Worm (Caenorhabditis elegans): ENCODE data around the gene col-162.

col-162 gene

DNA sequence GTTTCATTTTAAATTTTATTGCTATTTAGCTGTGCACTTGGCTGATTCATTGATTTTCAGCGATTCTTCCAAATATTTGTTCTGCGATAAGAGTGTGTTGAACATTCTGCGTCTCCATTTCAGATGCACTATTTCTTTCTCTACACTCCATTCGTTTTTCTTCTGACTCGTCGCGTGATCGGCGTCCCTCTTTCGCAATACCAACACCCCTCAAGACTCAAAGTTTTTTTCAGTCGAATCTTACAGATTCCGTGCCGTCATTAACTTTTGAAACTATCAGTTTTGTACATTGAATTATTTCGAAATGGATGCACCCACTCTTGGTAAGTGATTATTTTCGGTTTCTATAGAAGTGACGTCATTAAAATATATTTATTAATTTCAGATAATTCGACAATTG lies 21.2 kb downstream of the col-162 start, which contains the start of gene frm-10 (continued):
- TF ChIP-seq R02D3.7 (tag; optimal IDR thresholded peaks at IDR 0.05): no peak
- peak; percentile 87 for TF ChIP-seq pha-4 (tag; optimal IDR thresholded peaks at IDR 0.05)
- no peak for TF ChIP-seq fos-1 (tag; optimal IDR thresholded peaks at IDR 0.05)
- peak; percentile 12 for TF ChIP-seq nhr-43 (tag; optimal IDR thresholded peaks at IDR 0.05; ENCODE audit: poor library complexity, severe bottlenecking)

DNA sequence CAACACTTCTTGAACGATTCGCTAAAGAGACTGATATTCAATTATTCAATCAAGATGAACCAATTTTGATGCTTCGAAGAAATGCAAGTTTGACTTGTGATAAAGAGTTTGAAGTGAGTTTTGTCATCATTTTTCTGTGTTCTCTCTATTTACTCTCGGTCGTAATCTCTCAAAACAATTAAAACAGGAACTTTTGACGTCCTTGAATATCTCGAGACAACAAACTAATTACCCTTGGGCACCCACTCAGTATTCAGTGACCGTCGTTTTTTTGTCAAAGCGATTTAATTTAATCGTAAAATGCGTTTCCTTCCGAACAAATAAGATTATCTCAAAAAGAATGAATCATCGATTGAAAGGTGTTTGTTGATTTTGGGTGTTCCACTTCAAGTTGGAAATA lies 22.4 kb downstream of the col-162 start:
- TF ChIP-seq nhr-67 (tag; optimal IDR thresholded peaks at IDR 0.05) (no peak), skn-1 (tag; optimal IDR thresholded peaks at IDR 0.05) (peak; percentile 49), elt-2 (tag; optimal IDR thresholded peaks at IDR 0.05) (peak; percentile 9), nfya-1 (tag; optimal IDR thresholded peaks at IDR 0.05; ENCODE audit: insufficient read depth) (no peak), lsy-12 (tag; optimal IDR thresholded peaks at IDR 0.05) (no peak), nhr-25 (tag; optimal IDR thresholded peaks at IDR 0.05) (peak; percentile 34), egl-27 (tag; optimal IDR thresholded peaks at IDR 0.05) (no peak)

- no peak for TF ChIP-seq nhr-237 (tag; optimal IDR thresholded peaks at IDR 0.05)
- TF ChIP-seq lin-39 (tag; optimal IDR thresholded peaks at IDR 0.05): peak; percentile 49
- no peak for TF ChIP-seq nhr-12 (tag; optimal IDR thresholded peaks at IDR 0.05)
- peak; percentile 9 for TF ChIP-seq ceh-28 (tag; optimal IDR thresholded peaks at IDR 0.05)
- TF ChIP-seq pha-4 (tag; optimal IDR thresholded peaks at IDR 0.05): no peak
- TF ChIP-seq jun-1 (tag; optimal IDR thresholded peaks at IDR 0.05): peak; percentile 54
- TF ChIP-seq unc-62 (GFP tag; optimal IDR thresholded peaks at IDR 0.05): no peak
- TF ChIP-seq lin-15B (tag; optimal IDR thresholded peaks at IDR 0.05): peak; percentile 76
- no peak for TF ChIP-seq ceh-16 (tag; optimal IDR thresholded peaks at IDR 0.05)
- peak; percentile 18 for TF ChIP-seq egl-27 (tag; optimal IDR thresholded peaks at IDR 0.05)
- TF ChIP-seq nhr-23 (tag; optimal IDR thresholded peaks at IDR 0.05): peak; percentile 56
- TF ChIP-seq hmg-11 (tag; optimal IDR thresholded peaks at IDR 0.05): peak; percentile 83
- TF ChIP-seq nfya-1 (tag; optimal IDR thresholded peaks at IDR 0.05; ENCODE audit: insufficient read depth): peak; percentile 77
- TF ChIP-seq ama-1 (optimal IDR thresholded peaks at IDR 0.05): no peak
- peak; percentile 47 for TF ChIP-seq elt-2 (tag; optimal IDR thresholded peaks at IDR 0.05)
- TF ChIP-seq nhr-11 (tag; optimal IDR thresholded peaks at IDR 0.05): no peak
- TF ChIP-seq nhr-43 (tag; optimal IDR thresholded peaks at IDR 0.05; ENCODE audit: poor library complexity, severe bottlenecking): peak; percentile 95
- no peak for TF ChIP-seq nhr-76 (tag; optimal IDR thresholded peaks at IDR 0.05)
- TF ChIP-seq aly-2 (tag; optimal IDR thresholded peaks at IDR 0.05): no peak
- TF ChIP-seq elt-1 (tag; optimal IDR thresholded peaks at IDR 0.05): no peak
- no peak for TF ChIP-seq nhr-28 (tag; optimal IDR thresholded peaks at IDR 0.05)
- TF ChIP-seq ztf-4 (tag; optimal IDR thresholded peaks at IDR 0.05): no peak
- no peak for TF ChIP-seq zag-1 (tag; optimal IDR thresholded peaks at IDR 0.05)
- TF ChIP-seq ZK546.5 (tag; optimal IDR thresholded peaks at IDR 0.05): no peak
- TF ChIP-seq nhr-77 (tag; optimal IDR thresholded peaks at IDR 0.05): peak; percentile 27
- peak; percentile 87 for TF ChIP-seq lsy-12 (tag; optimal IDR thresholded peaks at IDR 0.05)
- no peak for TF ChIP-seq daf-12 (tag; optimal IDR thresholded peaks at IDR 0.05)
- TF ChIP-seq mdl-1 (tag; optimal IDR thresholded peaks at IDR 0.05): peak; percentile 78
- TF ChIP-seq mml-1 (tag; optimal IDR thresholded peaks at IDR 0.05): no peak
- no peak for TF ChIP-seq nhr-67 (tag; optimal IDR thresholded peaks at IDR 0.05)
- TF ChIP-seq skn-1 (tag; optimal IDR thresholded peaks at IDR 0.05): peak; percentile 48
- TF ChIP-seq ceh-9 (tag; optimal IDR thresholded peaks at IDR 0.05): no peak
- no peak for TF ChIP-seq fkh-2 (tag; optimal IDR thresholded peaks at IDR 0.05)
- no peak for TF ChIP-seq ztf-11 (tag; optimal IDR thresholded peaks at IDR 0.05)
- TF ChIP-seq R02D3.7 (tag; optimal IDR thresholded peaks at IDR 0.05): peak; percentile 52
- TF ChIP-seq unc-39 (tag; optimal IDR thresholded peaks at IDR 0.05): no peak
- TF ChIP-seq fos-1 (tag; optimal IDR thresholded peaks at IDR 0.05): no peak
- no peak for TF ChIP-seq eor-1 (tag; optimal IDR thresholded peaks at IDR 0.05)
- no peak for TF ChIP-seq ceh-82 (tag; optimal IDR thresholded peaks at IDR 0.05)
- peak; percentile 39 for TF ChIP-seq tbx-2 (tag; optimal IDR thresholded peaks at IDR 0.05)
- TF ChIP-seq nhr-25 (tag; optimal IDR thresholded peaks at IDR 0.05): peak; percentile 48
- no peak for TF ChIP-seq egl-5 (tag; optimal IDR thresholded peaks at IDR 0.05)
- TF ChIP-seq sea-2 (GFP tag; optimal IDR thresholded peaks at IDR 0.05): no peak
- no peak for TF ChIP-seq fkh-10 (GFP tag; optimal IDR thresholded peaks at IDR 0.05)
- peak; percentile 72 for TF ChIP-seq snpc-4 (tag; optimal IDR thresholded peaks at IDR 0.05)
- no peak for TF ChIP-seq elt-3 (tag; optimal IDR thresholded peaks at IDR 0.05)
- TF ChIP-seq pqm-1 (tag; optimal IDR thresholded peaks at IDR 0.05): peak; percentile 60
These were observed 26.5 kb downstream of the col-162 start, which contains the start of the genes F25H9.6 and F25H9.7 for ce11 chrV:13468190-13468765. Gene F25H9.6 (minus strand): TSS chrV:13468361. Gene F25H9.7 (plus strand): TSS chrV:13468376.
